Worm (Caenorhabditis elegans) whole organism, young adult: ENCODE results near the gene mup-4.

Experiments
- B0019.2 ChIP-seq: fragments of 200-800 bp; sonication (Bioruptor generic); conservative IDR thresholded peaks from 2 replicates; pipeline ENCODE4 v1.3.6; 2022; ENCODE audit warnings: missing genetic modification reagents, missing genetic modification characterization, missing compliant biosample characterization
- B0261.1 ChIP-seq: sonication (generic microtip); optimal IDR thresholded peaks from 2 replicates; lab custom pipeline; 2016; ENCODE audit warnings: mild to moderate bottlenecking, missing genetic modification characterization, moderate library complexity, missing compliant biosample characterization
- C06A6.2 ChIP-seq: fragments of 200-800 bp; sonication (Bioruptor generic); conservative IDR thresholded peaks from 2 replicates; pipeline ENCODE4 v1.3.6; 2022; ENCODE audit warnings: missing genetic modification characterization, missing compliant biosample characterization
- C17E4.6 ChIP-seq: fragments of 200-800 bp; sonication (Bioruptor generic); IDR thresholded peaks from 2 replicates; pipeline ENCODE4 v1.3.6; 2022; ENCODE audit warnings: missing genetic modification reagents, missing genetic modification characterization, missing compliant biosample characterization
- D2030.7 ChIP-seq: fragments of 200-800 bp; sonication (Bioruptor generic); IDR thresholded peaks from 2 replicates; pipeline ENCODE4 v1.3.6; 2022; ENCODE audit warnings: missing genetic modification reagents, missing genetic modification characterization, missing compliant biosample characterization
- F22D6.2 ChIP-seq: sonication (generic microtip); optimal IDR thresholded peaks from 2 replicates; lab custom pipeline; 2016; ENCODE audit warnings: mild to moderate bottlenecking, missing genetic modification characterization, missing compliant biosample characterization
- F37B4.10 ChIP-seq: fragments of 200-800 bp; sonication (Bioruptor generic); IDR thresholded peaks from 2 replicates; pipeline ENCODE4 v1.3.6; 2022; ENCODE audit warnings: missing genetic modification characterization, missing compliant biosample characterization
- F39B2.1 ChIP-seq: fragments of 200-800 bp; sonication (Bioruptor generic); IDR thresholded peaks from 2 replicates; pipeline ENCODE4 v1.3.6; 2022; ENCODE audit warnings: missing genetic modification reagents, missing genetic modification characterization, missing compliant biosample characterization
- F49E8.2 ChIP-seq: sonication (generic microtip); optimal IDR thresholded peaks from 3 replicates; lab custom pipeline; 2017; ENCODE audit warnings: missing genetic modification characterization, mild to moderate bottlenecking, missing compliant biosample characterization, antibody characterized with exemption, moderate library complexity; ENCODE audit not compliant: insufficient read depth
- F52B5.7 ChIP-seq: sonication (generic microtip); optimal IDR thresholded peaks from 2 replicates; lab custom pipeline; 2016; ENCODE audit warnings: mild to moderate bottlenecking, missing genetic modification characterization, missing compliant biosample characterization
- T07F8.4 ChIP-seq: sonication (generic microtip); optimal IDR thresholded peaks from 2 replicates; lab custom pipeline; 2016; ENCODE audit warnings: mild to moderate bottlenecking, missing genetic modification characterization, moderate library complexity, missing compliant biosample characterization
- Y53F4B.3 ChIP-seq: fragments of 200-800 bp; sonication (Bioruptor generic); IDR thresholded peaks from 2 replicates; pipeline ENCODE4 v1.3.6; 2022; ENCODE audit warnings: missing genetic modification reagents, missing genetic modification characterization, missing compliant biosample characterization
- bed-1 ChIP-seq: fragments of 200-800 bp; sonication (Bioruptor generic); IDR thresholded peaks from 2 replicates; pipeline ENCODE4 v1.3.6; 2022; ENCODE audit warnings: missing genetic modification reagents, missing genetic modification characterization, missing compliant biosample characterization
- cebp-2 ChIP-seq: fragments of 200-800 bp; sonication (Bioruptor generic); IDR thresholded peaks from 2 replicates; pipeline ENCODE4 v1.3.6; 2022; ENCODE audit warnings: missing genetic modification characterization, missing compliant biosample characterization
- ceh-100 ChIP-seq: fragments of 200-800 bp; sonication (Bioruptor generic); IDR thresholded peaks from 2 replicates; pipeline ENCODE4 v1.3.6; 2022; ENCODE audit warnings: missing genetic modification reagents, missing genetic modification characterization, missing compliant biosample characterization
- ceh-27 ChIP-seq: fragments of 200-800 bp; sonication (Bioruptor generic); optimal IDR thresholded peaks from 2 replicates; lab custom pipeline; 2018; ENCODE audit warnings: mild to moderate bottlenecking, missing genetic modification characterization, moderate library complexity, missing compliant biosample characterization
- ceh-79 ChIP-seq: sonication (generic microtip); optimal IDR thresholded peaks from 2 replicates; lab custom pipeline; 2017; ENCODE audit warnings: mild to moderate bottlenecking, missing genetic modification characterization, missing compliant biosample characterization
- ceh-91 ChIP-seq: fragments of 200-800 bp; sonication (Bioruptor generic); IDR thresholded peaks from 2 replicates; pipeline ENCODE4 v1.3.6; 2022; ENCODE audit warnings: missing genetic modification reagents, missing genetic modification characterization, missing compliant biosample characterization
- chd-7 ChIP-seq: sonication (generic microtip); optimal IDR thresholded peaks from 2 replicates; lab custom pipeline; 2016; ENCODE audit warnings: mild to moderate bottlenecking, missing genetic modification characterization, moderate library complexity, missing compliant biosample characterization
- die-1 ChIP-seq: sonication (generic microtip); optimal IDR thresholded peaks from 2 replicates; lab custom pipeline; 2016; ENCODE audit warnings: missing genotype, mild to moderate bottlenecking, missing genetic modification characterization, missing compliant biosample characterization
- dox-1 ChIP-seq: fragments of 200-800 bp; sonication (Bioruptor generic); IDR thresholded peaks from 2 replicates; pipeline ENCODE4 v1.3.6; 2022; ENCODE audit warnings: missing genetic modification reagents, missing genetic modification characterization, missing compliant biosample characterization
- egl-18 ChIP-seq: fragments of 200-800 bp; sonication (Bioruptor generic); IDR thresholded peaks from 2 replicates; pipeline ENCODE4 v1.3.6; 2022; ENCODE audit warnings: missing genetic modification reagents, missing genetic modification characterization, missing compliant biosample characterization
- ekl-4 ChIP-seq: fragments of 200-800 bp; sonication (Bioruptor generic); IDR thresholded peaks from 2 replicates; pipeline ENCODE4 v1.3.6; 2022; ENCODE audit warnings: missing genetic modification reagents, missing genetic modification characterization, missing compliant biosample characterization
- fkh-3 ChIP-seq: sonication (generic microtip); optimal IDR thresholded peaks from 2 replicates; lab custom pipeline; 2016; ENCODE audit warnings: mild to moderate bottlenecking, missing genetic modification characterization, missing compliant biosample characterization
- hlh-12 ChIP-seq: sonication (generic microtip); optimal IDR thresholded peaks from 2 replicates; lab custom pipeline; 2016; ENCODE audit warnings: missing genetic modification characterization, missing compliant biosample characterization
- hmg-1.2 ChIP-seq: fragments of 200-800 bp; sonication (Bioruptor generic); IDR thresholded peaks from 2 replicates; pipeline ENCODE4 v1.3.6; 2022; ENCODE audit warnings: missing genetic modification reagents, missing genetic modification characterization, missing compliant biosample characterization
- hmg-20 ChIP-seq: fragments of 200-800 bp; sonication (Bioruptor generic); IDR thresholded peaks from 2 replicates; pipeline ENCODE4 v1.3.6; 2022; ENCODE audit warnings: missing genetic modification reagents, missing genetic modification characterization, missing compliant biosample characterization
- lin-26 ChIP-seq: fragments of 200-800 bp; sonication (Bioruptor generic); IDR thresholded peaks from 2 replicates; pipeline ENCODE4 v1.3.6; 2022; ENCODE audit warnings: missing genetic modification reagents, missing genetic modification characterization, missing compliant biosample characterization
- lin-35 ChIP-seq, 3 experiments: fragments of 150-350 bp in 2 of 3; sonication (generic microtip) in 1 of 3; optimal IDR thresholded peaks; 2 replicates each; lab custom pipeline; 2014 to 2018; ENCODE audit warnings: missing biosample characterization in 3 of 3, missing genetic modification characterization in 3 of 3, missing genetic modification reagents in 3 of 3
- lin-40 ChIP-seq: sonication (generic microtip); optimal IDR thresholded peaks from 2 replicates; lab custom pipeline; 2016; ENCODE audit warnings: missing genetic modification characterization, mild to moderate bottlenecking, missing compliant biosample characterization, missing genotype, missing genetic modification reagents
- lsy-27 ChIP-seq: sonication (generic microtip); optimal IDR thresholded peaks from 2 replicates; lab custom pipeline; 2017; ENCODE audit warnings: missing genetic modification characterization, mild to moderate bottlenecking, missing compliant biosample characterization, antibody characterized with exemption, missing genotype, borderline replicate concordance; ENCODE audit not compliant: insufficient read depth
- mxl-1 ChIP-seq: sonication (generic microtip); optimal IDR thresholded peaks from 2 replicates; lab custom pipeline; 2016; ENCODE audit warnings: missing genetic modification characterization, missing compliant biosample characterization
- nhr-120 ChIP-seq: fragments of 200-800 bp; sonication (Bioruptor generic); IDR thresholded peaks from 2 replicates; pipeline ENCODE4 v1.3.6; 2022; ENCODE audit warnings: missing genetic modification characterization, missing compliant biosample characterization
- nhr-179 ChIP-seq: sonication (generic microtip); optimal IDR thresholded peaks from 2 replicates; lab custom pipeline; 2016; ENCODE audit warnings: mild to moderate bottlenecking, missing genetic modification characterization, missing compliant biosample characterization
- pbrm-1 ChIP-seq: fragments of 200-800 bp; sonication (Bioruptor generic); IDR thresholded peaks from 2 replicates; pipeline ENCODE4 v1.3.6; 2022; ENCODE audit warnings: missing genetic modification reagents, missing genetic modification characterization, missing compliant biosample characterization
- rcor-1 ChIP-seq: fragments of 200-800 bp; sonication (Bioruptor generic); IDR thresholded peaks from 2 replicates; pipeline ENCODE4 v1.3.6; 2022; ENCODE audit warnings: missing genetic modification reagents, missing genetic modification characterization, missing compliant biosample characterization
- rec-8 ChIP-seq, 2 experiments: sonication (generic microtip); optimal IDR thresholded peaks; 2 replicates each; lab custom pipeline; 2016; ENCODE audit warnings: mild to moderate bottlenecking in 2 of 2, missing genetic modification characterization in 2 of 2, missing genetic modification reagents in 2 of 2, missing genotype in 2 of 2, missing biosample characterization in 1 of 2, missing compliant biosample characterization in 1 of 2, moderate library complexity in 1 of 2
- rpc-1 ChIP-seq, 2 experiments: fragments of 150-350 bp in 1 of 2; sonication (generic microtip) in 1 of 2; optimal IDR thresholded peaks; 2 replicates each; lab custom pipeline; 2014 to 2018; ENCODE audit warnings: missing biosample characterization in 1 of 2, missing genetic modification characterization in 1 of 2, missing genetic modification reagents in 1 of 2, missing genotype in 1 of 2
- sdz-38 ChIP-seq: sonication (generic microtip); optimal IDR thresholded peaks from 2 replicates; lab custom pipeline; 2016; ENCODE audit warnings: missing genotype, missing genetic modification characterization, missing compliant biosample characterization
- snpc-1.3 ChIP-seq: sonication (generic microtip); optimal IDR thresholded peaks from 2 replicates; lab custom pipeline; 2017; ENCODE audit warnings: missing genetic modification characterization, mild to moderate bottlenecking, missing compliant biosample characterization, antibody characterized with exemption, moderate library complexity, missing genotype, missing genetic modification reagents; ENCODE audit not compliant: insufficient read depth
- snpc-4 ChIP-seq, 5 experiments: fragments of 150-350 bp in 1 of 5; sonication (generic microtip) in 4 of 5; optimal IDR thresholded peaks; 2 replicates each; lab custom pipeline; 2014 to 2018; ENCODE audit warnings: missing genetic modification characterization in 5 of 5, missing biosample characterization in 3 of 5, antibody characterized with exemption in 2 of 5, mild to moderate bottlenecking in 2 of 5, missing compliant biosample characterization in 2 of 5, missing genotype in 2 of 5, moderate library complexity in 2 of 5, missing genetic modification reagents in 1 of 5
- somi-1 ChIP-seq: fragments of 200-800 bp; sonication (Bioruptor generic); optimal IDR thresholded peaks from 2 replicates; lab custom pipeline; 2018; ENCODE audit warnings: mild to moderate bottlenecking, missing genetic modification characterization, missing compliant biosample characterization
- ztf-25 ChIP-seq: fragments of 200-800 bp; sonication (Bioruptor generic); IDR thresholded peaks from 2 replicates; pipeline ENCODE4 v1.3.6; 2022; ENCODE audit warnings: missing genetic modification reagents, missing genetic modification characterization, missing compliant biosample characterization
- ztf-6 ChIP-seq: fragments of 200-800 bp; sonication (Bioruptor generic); IDR thresholded peaks from 2 replicates; pipeline ENCODE4 v1.3.6; 2022; ENCODE audit warnings: missing genetic modification reagents, missing genetic modification characterization, missing compliant biosample characterization

The mup-4 gene

DNA sequence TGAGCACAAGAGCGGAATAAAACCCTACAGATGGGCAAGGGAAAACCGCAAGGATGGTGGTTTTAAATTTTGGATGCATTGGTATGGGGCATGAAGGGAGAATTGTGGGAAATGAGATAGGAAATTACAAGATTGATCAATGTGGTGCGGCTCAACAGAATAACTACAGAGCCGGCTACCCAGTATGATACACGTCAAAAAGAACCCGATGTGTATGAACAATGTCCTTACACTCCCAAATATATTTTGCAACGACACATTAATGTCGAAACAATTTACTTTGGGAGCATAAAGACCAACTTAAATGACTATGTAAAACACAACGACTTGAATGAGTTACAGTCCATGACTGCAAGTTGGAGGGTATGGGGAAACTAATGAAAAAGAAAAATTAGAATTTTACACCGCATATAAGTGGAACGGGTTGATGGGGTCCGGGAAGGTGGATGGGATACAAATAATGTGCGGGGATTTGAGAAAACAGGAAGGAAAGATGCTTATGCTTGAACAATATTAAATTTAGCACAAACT, 6.8 kb upstream of the mup-4 start (continued):
- no peak for TF ChIP-seq Y53F4B.3
- no peak for TF ChIP-seq ztf-6 (GFP tag; lab: Robert Waterston, UW)
- TF ChIP-seq B0019.2 (GFP tag; lab: Robert Waterston, UW) = no peak
- no peak for TF ChIP-seq F22D6.2 (tag; lab: Kevin White, UChicago)
- no peak for TF ChIP-seq T07F8.4 (tag; lab: Kevin White, UChicago)
- no peak for TF ChIP-seq sdz-38 (tag; lab: Kevin White, UChicago)
- no peak for TF ChIP-seq pbrm-1 (GFP tag; lab: Robert Waterston, UW)
- TF ChIP-seq ztf-25 (GFP tag; lab: Robert Waterston, UW) = 0 out of 2 replicates have a peak, but pooled peaks have one; percentile 27
- TF ChIP-seq die-1 (tag; lab: Kevin White, UChicago) = peak; percentile 33
- no peak for TF ChIP-seq nhr-120 (GFP tag; lab: Robert Waterston, UW)
- TF ChIP-seq ceh-79 = no peak
- no peak for TF ChIP-seq rec-8 (tag; optimal IDR thresholded peaks at IDR 0.05; lab: Kevin White, UChicago)
- TF ChIP-seq F52B5.7 = no peak
- peak; percentile 74 for TF ChIP-seq F49E8.2 (tag; lab: Kevin White, UChicago)
- TF ChIP-seq hmg-1.2 (GFP tag; lab: Robert Waterston, UW) = no peak; the same call in 1 of the 2 replicates
- 0 out of 2 replicates have a peak, but pooled peaks have one; percentile 53 for TF ChIP-seq egl-18 (GFP tag; lab: Robert Waterston, UW)
- TF ChIP-seq F37B4.10 (GFP tag; lab: Robert Waterston, UW) = no peak
- no peak for TF ChIP-seq cebp-2 (GFP tag; lab: Robert Waterston, UW)
- TF ChIP-seq D2030.7 (GFP tag; lab: Robert Waterston, UW) = no peak
- TF ChIP-seq lsy-27 (tag; lab: Kevin White, UChicago) = no peak
- TF ChIP-seq C17E4.6 (GFP tag; lab: Robert Waterston, UW) = no peak; the same call in 1 of the 2 replicates
- 0 out of 2 replicates have a peak, but pooled peaks have one; percentile 6 for TF ChIP-seq lin-26 (GFP tag; lab: Robert Waterston, UW)
- TF ChIP-seq ceh-91 (GFP tag; lab: Robert Waterston, UW) = no peak
- no peak for TF ChIP-seq ceh-27
- TF ChIP-seq ekl-4 (GFP tag; lab: Robert Waterston, UW) = 0 out of 2 replicates have a peak, but pooled peaks have one; percentile 19
- TF ChIP-seq rcor-1 = 0 out of 2 replicates have a peak, but pooled peaks have one; percentile 6

- TF ChIP-seq fkh-3 (tag; lab: Kevin White, UChicago) (peak; percentile 97), D2030.7 (GFP tag; lab: Robert Waterston, UW) (peak; percentile 30; the same call in 1 of the 2 replicates), lin-40 (tag; lab: Kevin White, UChicago) (peak; percentile 14), snpc-4 (GFP tag; optimal IDR thresholded peaks at IDR 0.05; lab: Kevin White, UChicago) (no peak), snpc-4 (tag; optimal IDR thresholded peaks at IDR 0.05; lab: Kevin White, UChicago) (peak in 1 of 4 experiments; percentile 38), snpc-1.3 (tag; lab: Kevin White, UChicago) (peak; percentile 21), cebp-2 (GFP tag; lab: Robert Waterston, UW) (peak; percentile 53; the same call in 1 of the 2 replicates), B0261.1 (tag; lab: Kevin White, UChicago) (peak; percentile 34), hmg-1.2 (GFP tag; lab: Robert Waterston, UW) (peak; percentile 34), somi-1 (GFP tag; lab: Kevin White, UChicago) (peak; percentile 47), C06A6.2 (GFP tag; lab: Robert Waterston, UW) (no peak), bed-1 (0 out of 2 replicates have a peak, but pooled peaks have one; percentile 5), mxl-1 (tag; lab: Kevin White, UChicago) (no peak), hlh-12 (tag; lab: Kevin White, UChicago) (peak; percentile 44), chd-7 (peak; percentile 90), hmg-20 (GFP tag; lab: Robert Waterston, UW) (peak; percentile 37; the same call in 1 of the 2 replicates), F39B2.1 (GFP tag; lab: Robert Waterston, UW) (peak; percentile 70), dox-1 (GFP tag; lab: Robert Waterston, UW) (peak; percentile 48; the same call in 1 of the 2 replicates), F37B4.10 (GFP tag; lab: Robert Waterston, UW) (no peak), lin-35 (GFP tag; optimal IDR thresholded peaks at IDR 0.05; lab: Kevin White, UChicago) (peak in 2 of 3 experiments; percentile 33 to 49), nhr-179 (tag; lab: Kevin White, UChicago) (no peak), rpc-1 (optimal IDR thresholded peaks at IDR 0.05; lab: Kevin White, UChicago) (no peak), rpc-1 (tag; optimal IDR thresholded peaks at IDR 0.05; lab: Kevin White, UChicago) (no peak), ceh-27 (peak; percentile 36), ceh-100 (GFP tag; lab: Robert Waterston, UW) (peak; percentile 59; the same call in 1 of the 2 replicates)
Measured at ce11 chrIII:7494850-7495314, 6.0 kb upstream of the mup-4 start.
